Worm (Caenorhabditis elegans) whole organism, young adult: ENCODE results near the gene nhr-260.

Experiments used
- B0035.1 ChIP-seq: sonication (generic microtip); optimal IDR thresholded peaks from 2 replicates; lab custom pipeline; 2016; ENCODE audit warnings: missing genetic modification characterization, mild to moderate bottlenecking, missing compliant biosample characterization, missing genotype, missing genetic modification reagents
- D2030.7 ChIP-seq: fragments of 200-800 bp; sonication (Bioruptor generic); IDR thresholded peaks from 2 replicates; pipeline ENCODE4 v1.3.6; 2022; ENCODE audit warnings: missing genetic modification reagents, missing genetic modification characterization, missing compliant biosample characterization
- F23B12.7 ChIP-seq: sonication (generic microtip); optimal IDR thresholded peaks from 2 replicates; lab custom pipeline; 2017; ENCODE audit warnings: missing genetic modification characterization, mild to moderate bottlenecking, missing compliant biosample characterization, antibody characterized with exemption, moderate library complexity; ENCODE audit not compliant: insufficient read depth
- F37B4.10 ChIP-seq: fragments of 200-800 bp; sonication (Bioruptor generic); IDR thresholded peaks from 2 replicates; pipeline ENCODE4 v1.3.6; 2022; ENCODE audit warnings: missing genetic modification characterization, missing compliant biosample characterization
- T07F8.4 ChIP-seq: sonication (generic microtip); optimal IDR thresholded peaks from 2 replicates; lab custom pipeline; 2016; ENCODE audit warnings: mild to moderate bottlenecking, missing genetic modification characterization, moderate library complexity, missing compliant biosample characterization
- Y53F4B.3 ChIP-seq: fragments of 200-800 bp; sonication (Bioruptor generic); IDR thresholded peaks from 2 replicates; pipeline ENCODE4 v1.3.6; 2022; ENCODE audit warnings: missing genetic modification reagents, missing genetic modification characterization, missing compliant biosample characterization
- ZK185.1 ChIP-seq: sonication (generic microtip); optimal IDR thresholded peaks from 2 replicates; lab custom pipeline; 2016; ENCODE audit warnings: mild to moderate bottlenecking, missing genetic modification characterization, missing compliant biosample characterization; ENCODE audit not compliant: poor library complexity, severe bottlenecking
- attf-5 ChIP-seq: fragments of 200-800 bp; sonication (Bioruptor generic); optimal IDR thresholded peaks from 2 replicates; lab custom pipeline; 2018; ENCODE audit warnings: mild to moderate bottlenecking, missing genetic modification characterization, missing compliant biosample characterization
- cebp-1 ChIP-seq, 2 experiments: fragments of 200-800 bp in 1 of 2; sonication (Bioruptor generic) in 1 of 2; sonication (generic microtip) in 1 of 2; IDR thresholded peaks in 1 of 2; optimal IDR thresholded peaks in 1 of 2; 2 replicates each; pipeline versions ENCODE4 v1.3.6 to Lab custom; 2017 to 2022; ENCODE audit warnings: missing compliant biosample characterization in 2 of 2, missing genetic modification characterization in 2 of 2, mild to moderate bottlenecking in 1 of 2, missing genetic modification reagents in 1 of 2, moderate library complexity in 1 of 2
- ceh-40 ChIP-seq: fragments of 200-800 bp; sonication (Bioruptor generic); IDR thresholded peaks from 2 replicates; pipeline ENCODE4 v1.3.6; 2022; ENCODE audit warnings: missing genetic modification characterization, missing compliant biosample characterization
- chd-7 ChIP-seq: sonication (generic microtip); optimal IDR thresholded peaks from 2 replicates; lab custom pipeline; 2016; ENCODE audit warnings: mild to moderate bottlenecking, missing genetic modification characterization, moderate library complexity, missing compliant biosample characterization
- dox-1 ChIP-seq: fragments of 200-800 bp; sonication (Bioruptor generic); IDR thresholded peaks from 2 replicates; pipeline ENCODE4 v1.3.6; 2022; ENCODE audit warnings: missing genetic modification reagents, missing genetic modification characterization, missing compliant biosample characterization
- egl-18 ChIP-seq: fragments of 200-800 bp; sonication (Bioruptor generic); IDR thresholded peaks from 2 replicates; pipeline ENCODE4 v1.3.6; 2022; ENCODE audit warnings: missing genetic modification reagents, missing genetic modification characterization, missing compliant biosample characterization
- egl-44 ChIP-seq: fragments of 200-800 bp; sonication (Bioruptor generic); IDR thresholded peaks from 2 replicates; pipeline ENCODE4 v1.3.6; 2022; ENCODE audit warnings: missing genetic modification reagents, missing genetic modification characterization, missing compliant biosample characterization
- hlh-26 ChIP-seq: fragments of 200-800 bp; sonication (Bioruptor generic); conservative IDR thresholded peaks from 2 replicates; pipeline ENCODE4 v1.3.6; 2022; ENCODE audit warnings: missing genetic modification reagents, missing genetic modification characterization, missing compliant biosample characterization
- hmg-1.2 ChIP-seq: fragments of 200-800 bp; sonication (Bioruptor generic); IDR thresholded peaks from 2 replicates; pipeline ENCODE4 v1.3.6; 2022; ENCODE audit warnings: missing genetic modification reagents, missing genetic modification characterization, missing compliant biosample characterization
- lag-1 ChIP-seq: fragments of 200-800 bp; sonication (Bioruptor generic); IDR thresholded peaks from 2 replicates; pipeline ENCODE4 v1.3.6; 2022; ENCODE audit warnings: missing genetic modification reagents, missing genetic modification characterization, missing compliant biosample characterization
- let-526 ChIP-seq: fragments of 200-800 bp; sonication (Bioruptor generic); IDR thresholded peaks from 2 replicates; pipeline ENCODE4 v1.3.6; 2022; ENCODE audit warnings: missing genetic modification reagents, missing genetic modification characterization, missing compliant biosample characterization
- let-607 ChIP-seq, 2 experiments: fragments of 200-800 bp in 1 of 2; sonication (Bioruptor generic) in 1 of 2; sonication (generic microtip) in 1 of 2; optimal IDR thresholded peaks; 2 replicates each; lab custom pipeline; 2016 to 2018; ENCODE audit warnings: mild to moderate bottlenecking in 2 of 2, missing compliant biosample characterization in 2 of 2, missing genetic modification characterization in 2 of 2, moderate library complexity in 2 of 2, missing genotype in 1 of 2
- lin-26 ChIP-seq: fragments of 200-800 bp; sonication (Bioruptor generic); IDR thresholded peaks from 2 replicates; pipeline ENCODE4 v1.3.6; 2022; ENCODE audit warnings: missing genetic modification reagents, missing genetic modification characterization, missing compliant biosample characterization
- lin-35 ChIP-seq, 3 experiments: fragments of 150-350 bp in 2 of 3; sonication (generic microtip) in 1 of 3; optimal IDR thresholded peaks; 2 replicates each; lab custom pipeline; 2014 to 2018; ENCODE audit warnings: missing biosample characterization in 3 of 3, missing genetic modification characterization in 3 of 3, missing genetic modification reagents in 3 of 3
- lin-40 ChIP-seq: sonication (generic microtip); optimal IDR thresholded peaks from 2 replicates; lab custom pipeline; 2016; ENCODE audit warnings: missing genetic modification characterization, mild to moderate bottlenecking, missing compliant biosample characterization, missing genotype, missing genetic modification reagents
- lin-54 ChIP-seq: fragments of 200-800 bp; sonication (Bioruptor generic); optimal IDR thresholded peaks from 2 replicates; lab custom pipeline; 2018; ENCODE audit warnings: mild to moderate bottlenecking, missing genetic modification characterization, missing compliant biosample characterization
- lsl-1 ChIP-seq: fragments of 200-800 bp; sonication (Bioruptor generic); optimal IDR thresholded peaks from 2 replicates; lab custom pipeline; 2018; ENCODE audit warnings: mild to moderate bottlenecking, missing genetic modification characterization, moderate library complexity, missing compliant biosample characterization
- madf-6 ChIP-seq: fragments of 200-800 bp; sonication (Bioruptor generic); IDR thresholded peaks from 2 replicates; pipeline ENCODE4 v1.3.6; 2022; ENCODE audit warnings: missing genetic modification reagents, missing genetic modification characterization, missing compliant biosample characterization
- madf-8 ChIP-seq: fragments of 200-800 bp; sonication (Bioruptor generic); conservative IDR thresholded peaks from 2 replicates; pipeline ENCODE4 v1.3.6; 2022; ENCODE audit warnings: missing genetic modification reagents, missing genetic modification characterization, missing compliant biosample characterization
- mcd-1 ChIP-seq: fragments of 200-800 bp; sonication (Bioruptor generic); IDR thresholded peaks from 2 replicates; pipeline ENCODE4 v1.3.6; 2022; ENCODE audit warnings: missing genetic modification reagents, missing genetic modification characterization, missing compliant biosample characterization
- mxl-1 ChIP-seq: sonication (generic microtip); optimal IDR thresholded peaks from 2 replicates; lab custom pipeline; 2016; ENCODE audit warnings: missing genetic modification characterization, missing compliant biosample characterization
- pbrm-1 ChIP-seq: fragments of 200-800 bp; sonication (Bioruptor generic); IDR thresholded peaks from 2 replicates; pipeline ENCODE4 v1.3.6; 2022; ENCODE audit warnings: missing genetic modification reagents, missing genetic modification characterization, missing compliant biosample characterization
- pha-4 ChIP-seq: fragments of 150-350 bp; sonication (generic microtip); optimal IDR thresholded peaks from 2 replicates; lab custom pipeline; 2014; ENCODE audit warnings: missing biosample characterization, missing genetic modification reagents, missing genetic modification characterization
- rcor-1 ChIP-seq: fragments of 200-800 bp; sonication (Bioruptor generic); IDR thresholded peaks from 2 replicates; pipeline ENCODE4 v1.3.6; 2022; ENCODE audit warnings: missing genetic modification reagents, missing genetic modification characterization, missing compliant biosample characterization
- snpc-1.1 ChIP-seq: sonication (generic microtip); optimal IDR thresholded peaks from 2 replicates; lab custom pipeline; 2017; ENCODE audit warnings: missing genetic modification characterization, mild to moderate bottlenecking, missing compliant biosample characterization, antibody characterized with exemption, moderate library complexity, missing genotype, missing genetic modification reagents; ENCODE audit not compliant: insufficient read depth
- snpc-1.3 ChIP-seq: sonication (generic microtip); optimal IDR thresholded peaks from 2 replicates; lab custom pipeline; 2017; ENCODE audit warnings: missing genetic modification characterization, mild to moderate bottlenecking, missing compliant biosample characterization, antibody characterized with exemption, moderate library complexity, missing genotype, missing genetic modification reagents; ENCODE audit not compliant: insufficient read depth
- snpc-4 ChIP-seq, 5 experiments: fragments of 150-350 bp in 1 of 5; sonication (generic microtip) in 4 of 5; optimal IDR thresholded peaks; 2 replicates each; lab custom pipeline; 2014 to 2018; ENCODE audit warnings: missing genetic modification characterization in 5 of 5, missing biosample characterization in 3 of 5, antibody characterized with exemption in 2 of 5, mild to moderate bottlenecking in 2 of 5, missing compliant biosample characterization in 2 of 5, missing genotype in 2 of 5, moderate library complexity in 2 of 5, missing genetic modification reagents in 1 of 5
- tbp1 ChIP-seq: fragments of 200-800 bp; sonication (Bioruptor generic); optimal IDR thresholded peaks from 2 replicates; lab custom pipeline; 2018; ENCODE audit warnings: mild to moderate bottlenecking, missing genetic modification characterization, missing compliant biosample characterization
- tlf-1 ChIP-seq: fragments of 200-800 bp; sonication (Bioruptor generic); optimal IDR thresholded peaks from 2 replicates; lab custom pipeline; 2018; ENCODE audit warnings: mild to moderate bottlenecking, missing genetic modification characterization, missing compliant biosample characterization
- unc-130 ChIP-seq: sonication (generic microtip); optimal IDR thresholded peaks from 2 replicates; lab custom pipeline; 2016; ENCODE audit warnings: missing genetic modification reagents, missing genetic modification characterization, missing compliant biosample characterization
- xnd-1 ChIP-seq: sonication (generic microtip); optimal IDR thresholded peaks from 2 replicates; lab custom pipeline; 2016; ENCODE audit warnings: missing genotype, missing genetic modification reagents, missing genetic modification characterization, missing compliant biosample characterization
- zfh-2 ChIP-seq: fragments of 200-800 bp; sonication (Bioruptor generic); conservative IDR thresholded peaks from 2 replicates; pipeline ENCODE4 v1.3.6; 2022; ENCODE audit warnings: missing genetic modification reagents, missing genetic modification characterization, missing compliant biosample characterization

Gene nhr-260

ce11 chrV:1471078-1471969 lies 40.1 kb downstream of the nhr-260 start (continued):
- TF ChIP-seq snpc-4 (GFP tag; optimal IDR thresholded peaks at IDR 0.05; lab: Kevin White, UChicago): peak; percentile 38
- peak in 2 of 4 experiments; percentile 31 to 52 for TF ChIP-seq snpc-4 (tag; optimal IDR thresholded peaks at IDR 0.05; lab: Kevin White, UChicago)
- TF ChIP-seq T07F8.4 (tag; lab: Kevin White, UChicago): no peak
- peak; percentile 93 for TF ChIP-seq mcd-1 (GFP tag; lab: Robert Waterston, UW)
- peak; percentile 67 for TF ChIP-seq lin-40
- no peak for TF ChIP-seq snpc-1.1 (tag; lab: Kevin White, UChicago)
- peak; percentile 27; the same call in 1 of the 2 replicates for TF ChIP-seq cebp-1 (GFP tag; IDR thresholded peaks at IDR 0.05; lab: Robert Waterston, UW)
- peak; percentile 92 for TF ChIP-seq cebp-1 (tag; optimal IDR thresholded peaks at IDR 0.05; lab: Kevin White, UChicago)
- peak; percentile 70 for TF ChIP-seq attf-5 (GFP tag; lab: Kevin White, UChicago)
- TF ChIP-seq tbp1 (GFP tag; lab: Kevin White, UChicago): peak; percentile 49
- TF ChIP-seq chd-7: no peak
- no peak for TF ChIP-seq egl-44 (GFP tag; lab: Robert Waterston, UW)
- peak; percentile 30 for TF ChIP-seq xnd-1 (tag; lab: Kevin White, UChicago)
- peak; percentile 70 for TF ChIP-seq madf-8 (GFP tag; lab: Robert Waterston, UW)
- TF ChIP-seq Y53F4B.3 (GFP tag; lab: Robert Waterston, UW): no peak
- peak; percentile 34; the same call in 1 of the 2 replicates for TF ChIP-seq rcor-1
- TF ChIP-seq lin-54 (GFP tag; lab: Kevin White, UChicago): peak; percentile 92
- peak; percentile 37; the same call in 1 of the 2 replicates for TF ChIP-seq pbrm-1 (GFP tag; lab: Robert Waterston, UW)
- peak; percentile 11 for TF ChIP-seq tlf-1
- 0 out of 2 replicates have a peak, but pooled peaks have one; percentile 11 for TF ChIP-seq hmg-1.2 (GFP tag; lab: Robert Waterston, UW)
- peak; percentile 38; the same call in 1 of the 2 replicates for TF ChIP-seq zfh-2
- no peak for TF ChIP-seq lag-1
- TF ChIP-seq lin-35 (GFP tag; optimal IDR thresholded peaks at IDR 0.05; lab: Kevin White, UChicago): peak in 2 of 3 experiments; percentile 22 to 53
- TF ChIP-seq lsl-1 (GFP tag; lab: Kevin White, UChicago): peak; percentile 67
- peak; percentile 77 for TF ChIP-seq D2030.7
- TF ChIP-seq snpc-1.3: peak; percentile 38
- no peak for TF ChIP-seq B0035.1
- peak; percentile 50 for TF ChIP-seq dox-1 (GFP tag; lab: Robert Waterston, UW)
- peak; percentile 29 for TF ChIP-seq F23B12.7
- TF ChIP-seq let-607 (tag; optimal IDR thresholded peaks at IDR 0.05; lab: Kevin White, UChicago): peak in 1 of 2 experiments; percentile 19
- 0 out of 2 replicates have a peak, but pooled peaks have one; percentile 28 for TF ChIP-seq lin-26 (GFP tag; lab: Robert Waterston, UW)
- TF ChIP-seq, all 124 proteins: peak for 30

DNA sequence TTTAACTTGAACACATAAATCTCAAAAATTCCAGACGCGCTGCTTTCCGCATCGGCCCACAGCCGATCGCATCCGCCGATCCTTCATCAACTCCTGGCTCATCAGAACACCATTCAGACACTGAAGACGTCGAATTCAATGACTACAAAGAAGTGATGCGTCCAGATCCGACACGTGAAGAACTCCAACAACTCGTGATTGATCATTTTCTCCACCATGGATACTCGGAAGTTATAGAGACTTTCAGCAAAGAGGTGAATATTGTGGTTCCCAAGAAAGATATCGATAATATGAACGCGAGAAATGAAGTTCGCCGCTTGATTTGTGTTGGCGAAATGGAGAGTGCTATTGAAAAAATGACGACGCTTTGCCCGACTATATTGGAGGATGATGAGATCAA lies 42.5 kb downstream of the nhr-260 start:
- TF ChIP-seq snpc-1.1 (tag; lab: Kevin White, UChicago) (no peak), madf-6 (GFP tag; lab: Robert Waterston, UW) (no peak), D2030.7 (no peak), ceh-40 (GFP tag; lab: Robert Waterston, UW) (no peak), egl-18 (no peak), lin-26 (GFP tag; lab: Robert Waterston, UW) (no peak), mxl-1 (tag; lab: Kevin White, UChicago) (no peak), let-526 (GFP tag; lab: Robert Waterston, UW) (no peak), F23B12.7 (no peak), unc-130 (GFP tag; lab: Kevin White, UChicago) (no peak), ZK185.1 (no peak), F37B4.10 (GFP tag; lab: Robert Waterston, UW) (no peak), hlh-26 (GFP tag; lab: Robert Waterston, UW) (no peak), pha-4 (tag; lab: Kevin White, UChicago) (no peak)
